Fruit fly (Drosophila melanogaster): ENCODE measurements around the gene CG42658.

dm6 chr2L:2263142-2263541 lies 24.6 kb downstream of the CG42658 start, which contains the start of gene CG4270:
- no peak for TF ChIP-seq CG8478 (optimal IDR thresholded peaks at IDR 0.05)
- no peak for TF ChIP-seq CTCF (optimal IDR thresholded peaks at IDR 0.05)

Data from S2 (cell line).